Fruit fly (Drosophila melanogaster) whole organism, embryonic: ENCODE measurements around the gene CG32243.

ENCODE experiments used
- Blimp-1 ChIP-seq: fragments of 200-800 bp; sonication (Bioruptor generic); optimal IDR thresholded peaks from 3 replicates; lab custom pipeline; 2018; ENCODE audit warnings: missing biosample characterization, missing genetic modification characterization, mild to moderate bottlenecking, moderate library complexity, missing genetic modification reagents
- CG10267 ChIP-seq: fragments of 200-800 bp; sonication (Bioruptor generic); optimal IDR thresholded peaks from 2 replicates; lab custom pipeline; 2018; ENCODE audit warnings: missing biosample characterization, mild to moderate bottlenecking, missing genetic modification characterization, moderate library complexity
- CG10654 ChIP-seq: fragments of 200-800 bp; sonication (Bioruptor generic); optimal IDR thresholded peaks from 2 replicates; lab custom pipeline; 2016; ENCODE audit warnings: missing biosample characterization, missing genetic modification characterization
- CG11696 ChIP-seq: fragments of 200-800 bp; sonication (Bioruptor generic); IDR thresholded peaks from 2 replicates; pipeline ENCODE4 v1.3.6; 2022; ENCODE audit warnings: missing biosample characterization, missing genetic modification characterization
- CG12104 ChIP-seq: fragments of 200-800 bp; sonication (Bioruptor generic); optimal IDR thresholded peaks from 3 replicates; lab custom pipeline; 2016; ENCODE audit warnings: missing biosample characterization, missing genetic modification characterization
- CG12942 ChIP-seq: fragments of 200-800 bp; sonication (Bioruptor generic); optimal IDR thresholded peaks from 3 replicates; lab custom pipeline; 2016; ENCODE audit warnings: missing biosample characterization, missing genetic modification characterization
- CG13296 ChIP-seq: fragments of 200-800 bp; sonication (Bioruptor generic); optimal IDR thresholded peaks from 3 replicates; lab custom pipeline; 2018; ENCODE audit warnings: missing biosample characterization, mild to moderate bottlenecking, missing genetic modification characterization
- CG13624 ChIP-seq: fragments of 200-800 bp; sonication (Bioruptor generic); optimal IDR thresholded peaks from 2 replicates; lab custom pipeline; 2016; ENCODE audit warnings: missing biosample characterization, missing genetic modification characterization
- CG14014 ChIP-seq: fragments of 200-800 bp; sonication (Bioruptor generic); IDR thresholded peaks from 2 replicates; pipeline ENCODE4 v1.3.6; 2022; ENCODE audit warnings: missing biosample characterization, missing genetic modification characterization
- CG1647 ChIP-seq: fragments of 200-800 bp; sonication (Bioruptor generic); optimal IDR thresholded peaks from 3 replicates; lab custom pipeline; 2016; ENCODE audit warnings: missing biosample characterization, missing genetic modification characterization
- CG17359 ChIP-seq: fragments of 200-800 bp; sonication (Bioruptor generic); optimal IDR thresholded peaks from 3 replicates; lab custom pipeline; 2018; ENCODE audit warnings: missing biosample characterization, mild to moderate bottlenecking, missing genetic modification characterization, moderate library complexity
- CG17829 ChIP-seq: fragments of 200-800 bp; optimal IDR thresholded peaks from 2 replicates; lab custom pipeline; 2019; ENCODE audit warnings: missing biosample characterization, mild to moderate bottlenecking, missing genetic modification characterization, moderate library complexity
- CG18262 ChIP-seq: fragments of 200-800 bp; optimal IDR thresholded peaks from 3 replicates; lab custom pipeline; 2019; ENCODE audit warnings: missing biosample characterization, mild to moderate bottlenecking, missing genetic modification characterization, moderate library complexity
- CG7271 ChIP-seq: fragments of 200-800 bp; sonication (Bioruptor generic); optimal IDR thresholded peaks from 2 replicates; lab custom pipeline; 2018; ENCODE audit warnings: missing biosample characterization, mild to moderate bottlenecking, missing genetic modification characterization, moderate library complexity
- CG8089 ChIP-seq: fragments of 200-800 bp; sonication (Bioruptor generic); optimal IDR thresholded peaks from 3 replicates; lab custom pipeline; 2016; ENCODE audit warnings: missing biosample characterization, missing genetic modification characterization
- CG8924 ChIP-seq: fragments of 200-800 bp; optimal IDR thresholded peaks from 3 replicates; lab custom pipeline; 2019; ENCODE audit warnings: missing biosample characterization, mild to moderate bottlenecking, missing genetic modification characterization, moderate library complexity
- CG9797 ChIP-seq: fragments of 200-800 bp; sonication (Bioruptor generic); optimal IDR thresholded peaks from 3 replicates; lab custom pipeline; 2018; ENCODE audit warnings: missing biosample characterization, mild to moderate bottlenecking, missing genetic modification characterization
- Dbx ChIP-seq: fragments of 200-800 bp; sonication (Bioruptor generic); IDR thresholded peaks from 3 replicates; pipeline ENCODE4 v1.3.6; 2022; ENCODE audit warnings: missing biosample characterization, missing genetic modification characterization
- Dek ChIP-seq: fragments of 200-800 bp; sonication (Bioruptor generic); optimal IDR thresholded peaks from 3 replicates; lab custom pipeline; 2019; ENCODE audit warnings: missing biosample characterization, mild to moderate bottlenecking, missing genetic modification characterization, moderate library complexity
- Fer2 ChIP-seq: fragments of 200-800 bp; sonication (Bioruptor generic); optimal IDR thresholded peaks from 2 replicates; lab custom pipeline; 2018; ENCODE audit warnings: missing biosample characterization, mild to moderate bottlenecking, missing genetic modification characterization, moderate library complexity
- Fer3 ChIP-seq: fragments of 200-800 bp; sonication (Bioruptor generic); optimal IDR thresholded peaks from 2 replicates; lab custom pipeline; 2018; ENCODE audit warnings: missing biosample characterization, mild to moderate bottlenecking, missing genetic modification characterization, moderate library complexity
- Hmx ChIP-seq: fragments of 200-800 bp; sonication (Bioruptor generic); optimal IDR thresholded peaks from 2 replicates; lab custom pipeline; 2016; ENCODE audit warnings: missing biosample characterization, missing genetic modification characterization
- MBD-R2 ChIP-seq: fragments of 200-800 bp; sonication (Bioruptor generic); IDR thresholded peaks from 2 replicates; pipeline ENCODE4 v1.3.6; 2022; ENCODE audit warnings: missing biosample characterization, missing genetic modification characterization
- Oaz ChIP-seq: fragments of 200-800 bp; sonication (Bioruptor generic); IDR thresholded peaks from 2 replicates; pipeline ENCODE4 v1.3.6; 2022; ENCODE audit warnings: missing biosample characterization, missing genetic modification characterization
- Opbp ChIP-seq: fragments of 200-800 bp; sonication (Bioruptor generic); IDR thresholded peaks from 3 replicates; pipeline ENCODE4 v1.3.6; 2022; ENCODE audit warnings: missing biosample characterization, missing genetic modification characterization; ENCODE audit not compliant: partially characterized antibody
- Side ChIP-seq: fragments of 200-800 bp; sonication (Bioruptor generic); optimal IDR thresholded peaks from 2 replicates; lab custom pipeline; 2016; ENCODE audit warnings: missing biosample characterization, missing genetic modification characterization
- bowl ChIP-seq: fragments of 200-800 bp; sonication (Bioruptor generic); IDR thresholded peaks from 2 replicates; pipeline ENCODE4 v1.3.6; 2022; ENCODE audit warnings: missing biosample characterization, missing genetic modification characterization
- chinmo ChIP-seq: fragments of 200-800 bp; sonication (Bioruptor generic); IDR thresholded peaks from 4 replicates; pipeline ENCODE4 v1.3.6; 2022; ENCODE audit warnings: missing biosample characterization, missing genetic modification characterization; ENCODE audit not compliant: partially characterized antibody
- chn ChIP-seq: fragments of 200-800 bp; sonication (Bioruptor generic); optimal IDR thresholded peaks from 2 replicates; lab custom pipeline; 2016; ENCODE audit warnings: missing biosample characterization, missing genetic modification characterization
- crol ChIP-seq: fragments of 200-800 bp; sonication (Bioruptor generic); IDR thresholded peaks from 2 replicates; pipeline ENCODE4 v1.3.6; 2022; ENCODE audit warnings: missing biosample characterization, missing genetic modification characterization
- dmrt99B ChIP-seq: fragments of 200-800 bp; sonication (Bioruptor generic); optimal IDR thresholded peaks from 2 replicates; lab custom pipeline; 2018; ENCODE audit warnings: missing biosample characterization, mild to moderate bottlenecking, missing genetic modification characterization, moderate library complexity
- dysf ChIP-seq: fragments of 200-800 bp; sonication (Bioruptor generic); IDR thresholded peaks from 3 replicates; pipeline ENCODE4 v1.3.6; 2022; ENCODE audit warnings: missing biosample characterization, missing genetic modification characterization
- ftz-f1 ChIP-seq: fragments of 200-800 bp; sonication (Bioruptor generic); optimal IDR thresholded peaks from 2 replicates; lab custom pipeline; 2016; ENCODE audit warnings: missing biosample characterization, missing genetic modification characterization
- gem ChIP-seq: fragments of 200-800 bp; sonication (Bioruptor generic); optimal IDR thresholded peaks from 2 replicates; lab custom pipeline; 2019; ENCODE audit warnings: missing biosample characterization, mild to moderate bottlenecking, missing genetic modification characterization, moderate library complexity
- grau ChIP-seq: fragments of 200-800 bp; optimal IDR thresholded peaks from 3 replicates; lab custom pipeline; 2019; ENCODE audit warnings: missing biosample characterization, mild to moderate bottlenecking, missing genetic modification characterization, moderate library complexity
- hb ChIP-seq: fragments of 200-800 bp; sonication (Bioruptor generic); IDR thresholded peaks from 3 replicates; pipeline ENCODE4 v1.3.6; 2022; ENCODE audit warnings: missing biosample characterization, missing genetic modification characterization; ENCODE audit not compliant: partially characterized antibody
- her ChIP-seq: fragments of 200-800 bp; sonication (Bioruptor generic); optimal IDR thresholded peaks from 2 replicates; lab custom pipeline; 2016; ENCODE audit warnings: missing biosample characterization, missing genetic modification characterization
- nau ChIP-seq: fragments of 200-800 bp; sonication (Bioruptor generic); optimal IDR thresholded peaks from 3 replicates; lab custom pipeline; 2017; ENCODE audit warnings: missing biosample characterization, mild to moderate bottlenecking, missing genetic modification characterization, missing genetic modification reagents
- phol ChIP-seq: fragments of 200-800 bp; sonication (Bioruptor generic); optimal IDR thresholded peaks from 3 replicates; lab custom pipeline; 2018; ENCODE audit warnings: missing biosample characterization, mild to moderate bottlenecking, missing genetic modification characterization, moderate library complexity
- pita ChIP-seq: fragments of 200-800 bp; sonication (Bioruptor generic); optimal IDR thresholded peaks from 2 replicates; lab custom pipeline; 2017; ENCODE audit warnings: missing biosample characterization, mild to moderate bottlenecking, missing genetic modification characterization
- pnt ChIP-seq: fragments of 200-800 bp; sonication (Bioruptor generic); optimal IDR thresholded peaks from 3 replicates; lab custom pipeline; 2016; ENCODE audit warnings: missing biosample characterization, missing genetic modification characterization
- repo ChIP-seq: fragments of 200-800 bp; sonication (Bioruptor generic); optimal IDR thresholded peaks from 2 replicates; lab custom pipeline; 2016; ENCODE audit warnings: missing biosample characterization, missing genetic modification characterization
- salm ChIP-seq: fragments of 200-800 bp; sonication (Bioruptor generic); optimal IDR thresholded peaks from 2 replicates; lab custom pipeline; 2018; ENCODE audit warnings: missing biosample characterization, mild to moderate bottlenecking, missing genetic modification characterization
- slbo ChIP-seq: fragments of 200-800 bp; sonication (Bioruptor generic); IDR thresholded peaks from 2 replicates; pipeline ENCODE4 v1.3.6; 2022; ENCODE audit warnings: missing biosample characterization, missing genetic modification characterization
- sna ChIP-seq: fragments of 200-800 bp; sonication (Bioruptor generic); IDR thresholded peaks from 2 replicates; pipeline ENCODE4 v1.3.6; 2022; ENCODE audit warnings: missing biosample characterization, missing genetic modification characterization; ENCODE audit not compliant: partially characterized antibody
- stc ChIP-seq: fragments of 200-800 bp; sonication (Bioruptor generic); IDR thresholded peaks from 2 replicates; pipeline ENCODE4 v1.3.6; 2022; ENCODE audit warnings: missing biosample characterization, missing genetic modification characterization
- tup ChIP-seq: fragments of 200-800 bp; sonication (Bioruptor generic); optimal IDR thresholded peaks from 2 replicates; lab custom pipeline; 2016; ENCODE audit warnings: missing biosample characterization, mild to moderate bottlenecking, missing genetic modification characterization, moderate library complexity
- z ChIP-seq: fragments of 200-800 bp; sonication (Bioruptor generic); IDR thresholded peaks from 3 replicates; pipeline ENCODE4 v1.3.6; 2022; ENCODE audit warnings: missing biosample characterization, missing genetic modification characterization

Gene CG32243

DNA sequence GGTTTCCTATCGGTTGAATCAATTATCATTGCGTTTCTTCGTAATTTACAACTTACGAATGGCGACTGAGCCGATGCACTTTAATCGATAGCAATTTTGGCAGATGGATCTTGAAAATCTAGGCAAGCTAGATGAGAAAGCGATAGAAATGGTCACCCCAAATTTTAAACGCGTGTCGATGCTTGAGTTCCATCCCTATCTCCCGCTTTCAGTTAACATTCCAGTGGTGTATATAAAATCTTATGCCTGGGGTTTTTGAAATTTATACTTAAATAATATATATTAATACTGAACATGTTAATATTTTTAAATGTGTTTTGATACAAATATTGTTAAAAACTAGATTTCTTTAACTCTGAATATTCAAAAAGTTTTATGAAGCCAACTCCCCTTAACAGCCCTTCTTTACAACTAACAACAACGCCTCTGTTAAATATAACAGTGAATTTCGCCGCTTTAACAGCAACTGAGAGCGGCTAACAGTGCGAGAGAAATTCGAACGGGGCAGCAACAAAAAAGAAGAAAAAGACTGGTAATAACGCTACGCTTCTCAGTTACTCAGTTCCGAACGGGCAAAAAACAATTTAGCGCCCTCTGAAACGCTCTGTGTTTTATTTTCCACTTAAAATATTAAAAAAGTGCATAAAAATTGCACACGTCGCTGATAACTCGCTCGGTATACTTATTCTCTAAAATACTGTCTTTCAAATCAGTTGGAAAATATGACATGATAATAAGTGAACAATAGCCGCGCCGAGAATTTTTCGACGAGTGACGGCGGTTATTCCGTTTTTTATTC is 728 bp upstream of the CG32243 start, which contains the start of gene CG11357 (continued):
- TF ChIP-seq pita (no peak), CG9797 (peak; percentile 62), CG18262 (tag; lab: Kevin White, UChicago) (peak; percentile 99), hb (GFP tag; lab: Robert Waterston, UW) (peak; percentile 70), Hmx (GFP tag; lab: Kevin White, UChicago) (peak; percentile 58), nau (GFP tag; lab: Kevin White, UChicago) (peak; percentile 92), CG10267 (peak; percentile 96), crol (GFP tag; lab: Robert Waterston, UW) (peak; percentile 81), dysf (GFP tag; lab: Robert Waterston, UW) (peak; percentile 99), CG10654 (peak; percentile 92), CG1647 (GFP tag; lab: Kevin White, UChicago) (peak; percentile 80), CG17359 (tag; lab: Kevin White, UChicago) (peak; percentile 99), slbo (GFP tag; lab: Robert Waterston, UW) (peak; percentile 99), Side (peak; percentile 73), stc (peak; percentile 99), CG7271 (tag; lab: Kevin White, UChicago) (peak; percentile 97), Opbp (GFP tag; lab: Robert Waterston, UW) (peak; percentile 91), bowl (GFP tag; lab: Robert Waterston, UW) (peak; percentile 97), tup (peak; percentile 89), repo (peak; percentile 73), dmrt99B (tag; lab: Kevin White, UChicago) (peak; percentile 99), ftz-f1 (GFP tag; lab: Kevin White, UChicago) (peak; percentile 45)

DNA sequence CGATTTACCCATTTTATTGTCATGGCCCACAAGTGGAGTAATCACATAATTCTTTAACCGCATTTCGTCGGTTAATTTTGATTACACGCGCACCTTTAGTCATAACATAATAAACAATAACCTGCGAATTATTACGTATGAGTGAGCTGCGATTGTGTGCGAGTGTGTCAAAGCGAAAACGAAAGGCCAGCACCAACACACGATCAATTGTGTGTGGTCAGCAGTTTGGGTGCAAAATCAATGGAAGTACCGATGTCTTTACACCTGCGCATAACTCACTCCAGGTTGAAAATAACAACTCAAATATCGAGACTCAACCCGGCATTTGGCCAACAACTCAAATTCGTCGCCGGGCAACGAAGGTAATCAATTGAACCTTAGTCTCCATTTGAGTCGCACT is 6.6 kb downstream of the CG32243 start:
- TF ChIP-seq sna = no peak
- TF ChIP-seq Fer3 (tag; lab: Kevin White, UChicago) = no peak
- TF ChIP-seq z (GFP tag; lab: Robert Waterston, UW) = peak; percentile 90
- TF ChIP-seq chinmo (GFP tag; lab: Robert Waterston, UW) = 0 out of 4 replicates have a peak, but pooled peaks have one; percentile 39
- TF ChIP-seq CG7271 (tag; lab: Kevin White, UChicago) = no peak

DNA sequence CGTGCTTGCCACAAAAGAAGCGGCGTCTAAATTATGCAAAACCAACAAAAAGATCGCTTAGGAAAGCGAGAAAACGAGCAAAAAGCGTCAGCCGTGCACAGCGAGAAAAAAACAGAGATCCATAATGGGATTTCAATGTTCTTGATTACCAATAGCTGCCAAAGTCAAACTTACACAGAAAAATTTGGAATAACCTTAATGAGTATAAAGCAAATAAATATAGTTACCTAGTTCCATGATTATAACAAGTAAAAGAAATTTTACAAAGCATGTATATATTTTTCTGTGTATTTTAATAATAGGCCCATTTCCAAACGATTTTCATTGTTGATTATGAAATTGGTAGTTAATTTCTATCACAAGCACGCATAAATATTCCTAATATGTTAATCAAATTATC is 7.1 kb downstream of the CG32243 start:
- no peak for TF ChIP-seq her (GFP tag; lab: Kevin White, UChicago)
- TF ChIP-seq CG11696 (GFP tag; lab: Robert Waterston, UW) = no peak
- peak; percentile 68 for TF ChIP-seq gem (tag; lab: Kevin White, UChicago)
- TF ChIP-seq CG8089 = no peak
- TF ChIP-seq pnt (GFP tag; lab: Kevin White, UChicago) = no peak
- peak; percentile 12 for TF ChIP-seq CG8924 (tag; lab: Kevin White, UChicago)
- no peak for TF ChIP-seq Dek
- TF ChIP-seq CG12942 = no peak
- no peak for TF ChIP-seq Oaz (GFP tag; lab: Robert Waterston, UW)
- no peak for TF ChIP-seq CG14014 (GFP tag; lab: Robert Waterston, UW)
- peak; percentile 11 for TF ChIP-seq CG12104 (GFP tag; lab: Kevin White, UChicago)
- peak; percentile 52 for TF ChIP-seq CG17829 (tag; lab: Kevin White, UChicago)
- peak; percentile 42 for TF ChIP-seq Blimp-1 (GFP tag; lab: Kevin White, UChicago)
- peak; percentile 38 for TF ChIP-seq grau (tag; lab: Kevin White, UChicago)
- TF ChIP-seq phol (tag; lab: Kevin White, UChicago) = peak; percentile 63
- peak; percentile 56 for TF ChIP-seq CG18262 (tag; lab: Kevin White, UChicago)
- TF ChIP-seq Fer2 (tag; lab: Kevin White, UChicago) = no peak
- peak; percentile 32 for TF ChIP-seq CG13296 (GFP tag; lab: Kevin White, UChicago)
- no peak for TF ChIP-seq MBD-R2
- no peak for TF ChIP-seq CG13624 (GFP tag; lab: Kevin White, UChicago)
- TF ChIP-seq Dbx (GFP tag; lab: Robert Waterston, UW) = no peak
- TF ChIP-seq chn (GFP tag; lab: Kevin White, UChicago) = no peak
- peak; percentile 18 for TF ChIP-seq salm (tag; lab: Kevin White, UChicago)
